Fruit fly (Drosophila melanogaster): Measurements from ENCODE around the gene CG13055.

dm6 chr3L:16211936-16212287, 40.2 kb downstream of the CG13055 start:
- TF ChIP-seq CG7045 (GFP tag; optimal IDR thresholded peaks at IDR 0.05) (no peak), toe (GFP tag; optimal IDR thresholded peaks at IDR 0.05) (no peak), CG12768 (GFP tag; optimal IDR thresholded peaks at IDR 0.05) (no peak), CG5204 (GFP tag; optimal IDR thresholded peaks at IDR 0.05) (no peak), kay (GFP tag; ENCODE audit: borderline replicate concordance) (no peak), Clk (GFP tag; optimal IDR thresholded peaks at IDR 0.05) (no peak), Hr96 (GFP tag; optimal IDR thresholded peaks at IDR 0.05) (no peak), tj (GFP tag; optimal IDR thresholded peaks at IDR 0.05) (no peak), CG7101 (tag; optimal IDR thresholded peaks at IDR 0.05) (no peak), Mnt (GFP tag; optimal IDR thresholded peaks at IDR 0.05) (no peak), CG14711 (tag; optimal IDR thresholded peaks at IDR 0.05) (no peak), bab1 (GFP tag; optimal IDR thresholded peaks at IDR 0.05) (no peak), Crg-1 (GFP tag; optimal IDR thresholded peaks at IDR 0.05) (no peak), cic (GFP tag; optimal IDR thresholded peaks at IDR 0.05) (no peak)
